Fruit fly (Drosophila melanogaster) whole organism, wandering third instar larva: ENCODE measurements around the gene Cht7.

ENCODE experiments used
- Abd-B ChIP-seq: fragments of >200 bp; optimal IDR thresholded peaks from 2 replicates; lab custom pipeline; 2017; ENCODE audit warnings: missing biosample characterization, missing genetic modification characterization
- CG32264 ChIP-seq: fragments of 200-800 bp; sonication (Bioruptor generic); optimal IDR thresholded peaks from 2 replicates; lab custom pipeline; 2016; ENCODE audit warnings: missing biosample characterization, missing genetic modification characterization
- CG9705 ChIP-seq: fragments of 200-800 bp; sonication (Bioruptor generic); optimal IDR thresholded peaks from 2 replicates; lab custom pipeline; 2018; ENCODE audit warnings: missing biosample characterization, mild to moderate bottlenecking, missing genetic modification characterization
- CrebA ChIP-seq: fragments of 200-800 bp; sonication (Bioruptor generic); optimal IDR thresholded peaks from 2 replicates; lab custom pipeline; 2016; ENCODE audit warnings: missing biosample characterization, mild to moderate bottlenecking, missing genetic modification characterization, borderline replicate concordance
- Dfd ChIP-seq: fragments of >200 bp; optimal IDR thresholded peaks from 2 replicates; lab custom pipeline; 2017; ENCODE audit warnings: missing biosample characterization, missing genetic modification characterization
- Dif ChIP-seq: fragments of 200-275, 200-300 bp; sonication (Bioruptor generic); optimal IDR thresholded peaks from 2 replicates; lab custom pipeline; 2018; ENCODE audit warnings: missing biosample characterization, missing genetic modification characterization; ENCODE audit not compliant: partially characterized antibody
- GATAd ChIP-seq: sonication (Bioruptor generic); optimal IDR thresholded peaks from 2 replicates; lab custom pipeline; 2016; ENCODE audit warnings: missing biosample characterization, missing genetic modification characterization
- HLH106 ChIP-seq: fragments of 200-800 bp; optimal IDR thresholded peaks from 3 replicates; lab custom pipeline; 2019; ENCODE audit warnings: missing biosample characterization, mild to moderate bottlenecking, missing genetic modification characterization, moderate library complexity
- Hnf4 ChIP-seq: fragments of 200-800 bp; sonication (Bioruptor generic); optimal IDR thresholded peaks from 2 replicates; lab custom pipeline; 2016; ENCODE audit warnings: missing biosample characterization, mild to moderate bottlenecking, missing genetic modification characterization
- Hr78 ChIP-seq: fragments of >200 bp; optimal IDR thresholded peaks from 2 replicates; lab custom pipeline; 2017; ENCODE audit warnings: missing biosample characterization, missing genetic modification characterization
- Hr83 ChIP-seq: fragments of 200-300 bp; sonication (Bioruptor generic); optimal IDR thresholded peaks from 2 replicates; lab custom pipeline; 2016; ENCODE audit warnings: missing biosample characterization, mild to moderate bottlenecking, missing genetic modification characterization, moderate library complexity; ENCODE audit not compliant: poor library complexity, severe bottlenecking
- Jra ChIP-seq: sonication (Bioruptor generic); optimal IDR thresholded peaks from 2 replicates; lab custom pipeline; 2016; ENCODE audit warnings: missing biosample characterization, missing genetic modification characterization
- Mio ChIP-seq: sonication (Bioruptor generic); optimal IDR thresholded peaks from 2 replicates; lab custom pipeline; 2016; ENCODE audit warnings: missing biosample characterization, missing genetic modification characterization
- Myc ChIP-seq: fragments of >200 bp; optimal IDR thresholded peaks from 2 replicates; lab custom pipeline; 2017
- N ChIP-seq: fragments of >200 bp; optimal IDR thresholded peaks from 2 replicates; lab custom pipeline; 2018; ENCODE audit warnings: missing biosample characterization, missing external identifiers, missing genetic modification characterization
- OdsH ChIP-seq: fragments of 200-800 bp; sonication (Bioruptor generic); optimal IDR thresholded peaks from 2 replicates; lab custom pipeline; 2016; ENCODE audit warnings: missing biosample characterization, mild to moderate bottlenecking, missing genetic modification characterization
- Rel ChIP-seq, 2 experiments: fragments of 200-800 bp; sonication (Bioruptor generic) in 1 of 2; optimal IDR thresholded peaks; 2 replicates in 1 of 2; 3 replicates in 1 of 2; lab custom pipeline; 2016 to 2019; ENCODE audit warnings: mild to moderate bottlenecking in 2 of 2, missing biosample characterization in 2 of 2, missing genetic modification characterization in 2 of 2, moderate library complexity in 1 of 2
- Sp1 ChIP-seq: fragments of 200-800 bp; sonication (Bioruptor generic); optimal IDR thresholded peaks from 3 replicates; lab custom pipeline; 2019; ENCODE audit warnings: missing biosample characterization, mild to moderate bottlenecking, missing genetic modification characterization, moderate library complexity
- Vsx2 ChIP-seq: fragments of 200-300, 225-300 bp; sonication (Bioruptor generic); optimal IDR thresholded peaks from 2 replicates; lab custom pipeline; 2018; ENCODE audit warnings: missing biosample characterization, missing genetic modification characterization; ENCODE audit not compliant: partially characterized antibody
- br ChIP-seq: fragments of 200-800 bp; sonication (Bioruptor generic); optimal IDR thresholded peaks from 2 replicates; lab custom pipeline; 2016; ENCODE audit warnings: missing biosample characterization, missing genetic modification characterization
- brk ChIP-seq: fragments of 200-800 bp; sonication (Bioruptor generic); optimal IDR thresholded peaks from 2 replicates; lab custom pipeline; 2016; ENCODE audit warnings: missing biosample characterization, mild to moderate bottlenecking, missing genetic modification characterization
- dl ChIP-seq, 2 experiments: fragments of 175-275, 200-275 bp in 1 of 2; fragments of 200-275 bp in 1 of 2; sonication (Bioruptor generic); optimal IDR thresholded peaks; lab custom pipeline; 2018; ENCODE audit warnings: mild to moderate bottlenecking in 2 of 2, missing biosample characterization in 2 of 2, missing genetic modification characterization in 2 of 2, moderate library complexity in 2 of 2; ENCODE audit not compliant: partially characterized antibody in 2 of 2, insufficient read depth in 1 of 2
- dmrt93B ChIP-seq: fragments of 200-800 bp; sonication (Bioruptor generic); optimal IDR thresholded peaks from 2 replicates; lab custom pipeline; 2018; ENCODE audit warnings: missing biosample characterization, mild to moderate bottlenecking, missing genetic modification characterization
- dsf ChIP-seq: sonication (Bioruptor generic); optimal IDR thresholded peaks from 2 replicates; lab custom pipeline; 2016; ENCODE audit warnings: missing biosample characterization, missing genetic modification characterization, borderline replicate concordance
- ey ChIP-seq: fragments of 200-800 bp; sonication (Bioruptor generic); optimal IDR thresholded peaks from 2 replicates; lab custom pipeline; 2016; ENCODE audit warnings: missing biosample characterization, missing genetic modification characterization
- foxo ChIP-seq, 2 experiments: fragments of 200-800 bp; sonication (Bioruptor generic); optimal IDR thresholded peaks; 2 replicates in 1 of 2; 3 replicates in 1 of 2; lab custom pipeline; 2016 to 2017; ENCODE audit warnings: missing biosample characterization in 2 of 2, missing genetic modification characterization in 2 of 2
- fru ChIP-seq: fragments of 200-800 bp; sonication (Bioruptor generic); optimal IDR thresholded peaks from 3 replicates; lab custom pipeline; 2016; ENCODE audit warnings: missing biosample characterization, mild to moderate bottlenecking, missing genetic modification characterization
- h ChIP-seq: fragments of 200-800 bp; sonication (Bioruptor generic); optimal IDR thresholded peaks from 3 replicates; lab custom pipeline; 2016; ENCODE audit warnings: missing biosample characterization, mild to moderate bottlenecking, missing genetic modification characterization
- jim ChIP-seq: fragments of 175-275, 200-325 bp; sonication (Bioruptor generic); optimal IDR thresholded peaks from 2 replicates; lab custom pipeline; 2016; ENCODE audit warnings: missing biosample characterization, mild to moderate bottlenecking, missing genetic modification characterization
- lola ChIP-seq: fragments of >200 bp; optimal IDR thresholded peaks from 2 replicates; lab custom pipeline; 2017; ENCODE audit warnings: missing biosample characterization, missing genetic modification characterization
- pan ChIP-seq: fragments of >200 bp; optimal IDR thresholded peaks from 2 replicates; lab custom pipeline; 2017
- psq ChIP-seq: fragments of 200-800 bp; sonication (Bioruptor generic); optimal IDR thresholded peaks from 3 replicates; lab custom pipeline; 2017; ENCODE audit warnings: missing biosample characterization, mild to moderate bottlenecking, missing genetic modification characterization, moderate library complexity
- rgr ChIP-seq: fragments of 200-800 bp; sonication (Bioruptor generic); optimal IDR thresholded peaks from 3 replicates; lab custom pipeline; 2016; ENCODE audit warnings: missing biosample characterization, mild to moderate bottlenecking, missing genetic modification characterization
- sage ChIP-seq: fragments of 200-800 bp; sonication (Bioruptor generic); optimal IDR thresholded peaks from 2 replicates; lab custom pipeline; 2016; ENCODE audit warnings: missing biosample characterization, mild to moderate bottlenecking, missing genetic modification characterization
- sv ChIP-seq: fragments of 200-800 bp; sonication (Bioruptor generic); optimal IDR thresholded peaks from 3 replicates; lab custom pipeline; 2016; ENCODE audit warnings: missing biosample characterization, missing genetic modification characterization
- tai ChIP-seq: sonication (Bioruptor generic); optimal IDR thresholded peaks from 2 replicates; lab custom pipeline; 2016; ENCODE audit warnings: missing biosample characterization, missing genetic modification characterization
- usp ChIP-seq: fragments of >200 bp; optimal IDR thresholded peaks from 2 replicates; lab custom pipeline; 2017; ENCODE audit warnings: missing biosample characterization, missing genetic modification characterization
- woc ChIP-seq: sonication (Bioruptor generic); optimal IDR thresholded peaks from 2 replicates; lab custom pipeline; 2016; ENCODE audit warnings: missing biosample characterization, mild to moderate bottlenecking, missing genetic modification characterization

Gene Cht7

dm6 chr3L:3149060-3149872 lies 42.5 kb upstream of the Cht7 start:
- TF ChIP-seq Sp1 (GFP tag; lab: Kevin White, UChicago) = peak; percentile 47
- TF ChIP-seq Rel (GFP tag; optimal IDR thresholded peaks at IDR 0.05; lab: Kevin White, UChicago) = no peak
- peak; percentile 14 for TF ChIP-seq Rel (tag; optimal IDR thresholded peaks at IDR 0.05; lab: Kevin White, UChicago)
- TF ChIP-seq HLH106 (tag; lab: Kevin White, UChicago) = no peak
- TF ChIP-seq psq (GFP tag; lab: Kevin White, UChicago) = peak; percentile 62
- no peak for TF ChIP-seq Jra (GFP tag; lab: Kevin White, UChicago)
- peak; percentile 9 for TF ChIP-seq h (GFP tag; lab: Kevin White, UChicago)
- TF ChIP-seq, all 38 proteins: peak for 4

- TF ChIP-seq brk (GFP tag; lab: Kevin White, UChicago) = no peak
- no peak for TF ChIP-seq usp (GFP tag; lab: Kevin White, UChicago)
- peak; percentile 72 for TF ChIP-seq h (GFP tag; lab: Kevin White, UChicago)
- no peak for TF ChIP-seq Dfd
- peak; percentile 76 for TF ChIP-seq br (GFP tag; lab: Kevin White, UChicago)
- peak; percentile 44 for TF ChIP-seq Sp1 (GFP tag; lab: Kevin White, UChicago)
- no peak for TF ChIP-seq jim
- peak; percentile 30 for TF ChIP-seq Hr83
- no peak for TF ChIP-seq lola (GFP tag; lab: Kevin White, UChicago)
- TF ChIP-seq foxo (GFP tag; optimal IDR thresholded peaks at IDR 0.05; lab: Kevin White, UChicago) = peak in 1 of 2 experiments; percentile 76
- no peak for TF ChIP-seq Hnf4 (GFP tag; lab: Kevin White, UChicago)
- TF ChIP-seq sage = no peak
- TF ChIP-seq Rel (GFP tag; optimal IDR thresholded peaks at IDR 0.05; lab: Kevin White, UChicago) = no peak
- peak; percentile 2 for TF ChIP-seq Rel (tag; optimal IDR thresholded peaks at IDR 0.05; lab: Kevin White, UChicago)
- peak; percentile 68 for TF ChIP-seq rgr (GFP tag; lab: Kevin White, UChicago)
- TF ChIP-seq ey (GFP tag; lab: Kevin White, UChicago) = peak; percentile 65
- peak; percentile 12 for TF ChIP-seq CG9705 (GFP tag; lab: Kevin White, UChicago)
- no peak for TF ChIP-seq Dif (GFP tag; lab: Kevin White, UChicago)
- TF ChIP-seq OdsH (GFP tag; lab: Kevin White, UChicago) = peak; percentile 69
- peak; percentile 65 for TF ChIP-seq Jra (GFP tag; lab: Kevin White, UChicago)
- no peak for TF ChIP-seq Myc (lab: Kevin White, UChicago)
- peak; percentile 59 for TF ChIP-seq HLH106 (tag; lab: Kevin White, UChicago)
- peak; percentile 26 for TF ChIP-seq psq (GFP tag; lab: Kevin White, UChicago)
- TF ChIP-seq Vsx2 (GFP tag; lab: Kevin White, UChicago) = no peak
- TF ChIP-seq pan (lab: Kevin White, UChicago) = no peak
- TF ChIP-seq tai = no peak
- TF ChIP-seq GATAd (GFP tag; lab: Kevin White, UChicago) = no peak
- TF ChIP-seq Hr78 (GFP tag; lab: Kevin White, UChicago) = no peak
- TF ChIP-seq sv (GFP tag; lab: Kevin White, UChicago) = peak; percentile 22
- no peak for TF ChIP-seq N (GFP tag; lab: Kevin White, UChicago)
- TF ChIP-seq Mio (GFP tag; lab: Kevin White, UChicago) = no peak
- no peak for TF ChIP-seq woc (GFP tag; lab: Kevin White, UChicago)
- peak; percentile 6 for TF ChIP-seq CG32264 (GFP tag; lab: Kevin White, UChicago)
- no peak for TF ChIP-seq Abd-B
- TF ChIP-seq fru (GFP tag; lab: Kevin White, UChicago) = peak; percentile 58
- peak; percentile 16 for TF ChIP-seq dsf (GFP tag; lab: Kevin White, UChicago)
- TF ChIP-seq dmrt93B (GFP tag; lab: Kevin White, UChicago) = no peak
- TF ChIP-seq dl (GFP tag; optimal IDR thresholded peaks at IDR 0.05; lab: Kevin White, UChicago; ENCODE audit: insufficient read depth in 1 of 2, partially characterized antibody in 2 of 2) = no peak
- TF ChIP-seq CrebA (GFP tag; lab: Kevin White, UChicago) = no peak
- TF ChIP-seq, all 38 proteins: peak for 17
These were observed 41.6 kb upstream of the Cht7 start, which contains the start of the genes Usp5 and BtbVII for dm6 chr3L:3148125-3149059. Gene Usp5, minus strand, starts transcription at chr3L:3148358. Gene BtbVII, plus strand, starts transcription at chr3L:3148646.
